Worm (Caenorhabditis elegans): ENCODE data around the gene dhs-30.
A peak's percentile ranks its signal among the peaks of the same experiment; 100 is the strongest.

- peak; percentile 72 for TF ChIP-seq fos-1 (tag; optimal IDR thresholded peaks at IDR 0.05)
- peak; percentile 48 for TF ChIP-seq lin-13 (GFP tag; optimal IDR thresholded peaks at IDR 0.05)
Measured at ce11 chrX:17216178-17216577, 19.5 kb downstream of the dhs-30 start.
